Worm (Caenorhabditis elegans) whole organism, young adult: ENCODE results near the gene C31C9.6.

Experiments
- F49E8.2 ChIP-seq: sonication (generic microtip); optimal IDR thresholded peaks from 3 replicates; lab custom pipeline; 2017; ENCODE audit warnings: missing genetic modification characterization, mild to moderate bottlenecking, missing compliant biosample characterization, antibody characterized with exemption, moderate library complexity; ENCODE audit not compliant: insufficient read depth
- cebp-2 ChIP-seq: fragments of 200-800 bp; sonication (Bioruptor generic); IDR thresholded peaks from 2 replicates; pipeline ENCODE4 v1.3.6; 2022; ENCODE audit warnings: missing genetic modification characterization, missing compliant biosample characterization
- ceh-58 ChIP-seq: fragments of 200-800 bp; sonication (Bioruptor generic); IDR thresholded peaks from 2 replicates; pipeline ENCODE4 v1.3.6; 2022; ENCODE audit warnings: missing genetic modification characterization, missing compliant biosample characterization
- ekl-4 ChIP-seq: fragments of 200-800 bp; sonication (Bioruptor generic); IDR thresholded peaks from 2 replicates; pipeline ENCODE4 v1.3.6; 2022; ENCODE audit warnings: missing genetic modification reagents, missing genetic modification characterization, missing compliant biosample characterization
- nhr-179 ChIP-seq: sonication (generic microtip); optimal IDR thresholded peaks from 2 replicates; lab custom pipeline; 2016; ENCODE audit warnings: mild to moderate bottlenecking, missing genetic modification characterization, missing compliant biosample characterization
- nhr-90 ChIP-seq: sonication (generic microtip); optimal IDR thresholded peaks from 2 replicates; lab custom pipeline; 2016; ENCODE audit warnings: missing genotype, mild to moderate bottlenecking, missing genetic modification characterization, missing compliant biosample characterization
- tbp1 ChIP-seq: fragments of 200-800 bp; sonication (Bioruptor generic); optimal IDR thresholded peaks from 2 replicates; lab custom pipeline; 2018; ENCODE audit warnings: mild to moderate bottlenecking, missing genetic modification characterization, missing compliant biosample characterization

ce11 chrII:13640210-13640609 is 21.7 kb downstream of the C31C9.6 start:
- TF ChIP-seq nhr-179 (tag; lab: Kevin White, UChicago) (no peak), cebp-2 (GFP tag; lab: Robert Waterston, UW) (no peak), ceh-58 (GFP tag; lab: Robert Waterston, UW) (no peak), nhr-90 (tag; lab: Kevin White, UChicago) (no peak), F49E8.2 (no peak), tbp1 (GFP tag; lab: Kevin White, UChicago) (no peak), ekl-4 (GFP tag; lab: Robert Waterston, UW) (no peak)
